Fruit fly (Drosophila melanogaster): ENCODE results near the gene Ip259.

Ip259 gene

dm6 chr2L:10418981-10419380, 10.8 kb downstream of the Ip259 start, which contains the start of gene RfC3 (continued):
- TF ChIP-seq scrt (GFP tag; optimal IDR thresholded peaks at IDR 0.05) (peak; percentile 90), chif (GFP tag; optimal IDR thresholded peaks at IDR 0.05) (no peak), CG2129 (GFP tag; IDR thresholded peaks at IDR 0.05; ENCODE audit: partially characterized antibody) (no peak), CG2678 (tag; optimal IDR thresholded peaks at IDR 0.05) (no peak), CG5180 (GFP tag; optimal IDR thresholded peaks at IDR 0.05) (no peak), grn (GFP tag; optimal IDR thresholded peaks at IDR 0.05) (no peak), CG33557 (GFP tag; optimal IDR thresholded peaks at IDR 0.05) (no peak), ara (GFP tag; IDR thresholded peaks at IDR 0.05) (no peak), Ets97D (GFP tag; optimal IDR thresholded peaks at IDR 0.05) (no peak), CG10366 (GFP tag; IDR thresholded peaks at IDR 0.05) (no peak), rib (GFP tag; IDR thresholded peaks at IDR 0.05) (0 out of 2 replicates have a peak, but pooled peaks have one; percentile 11), sna (GFP tag; IDR thresholded peaks at IDR 0.05; ENCODE audit: partially characterized antibody) (peak; percentile 79), CG16815 (GFP tag; optimal IDR thresholded peaks at IDR 0.05) (no peak), CG3407 (GFP tag; optimal IDR thresholded peaks at IDR 0.05) (no peak), CG10209 (GFP tag; optimal IDR thresholded peaks at IDR 0.05) (no peak), CG17361 (GFP tag; IDR thresholded peaks at IDR 0.05) (no peak), CG12236 (GFP tag; optimal IDR thresholded peaks at IDR 0.05) (no peak), slou (GFP tag; optimal IDR thresholded peaks at IDR 0.05) (no peak), wor (GFP tag; IDR thresholded peaks at IDR 0.05) (no peak), btn (GFP tag; optimal IDR thresholded peaks at IDR 0.05) (no peak), org-1 (GFP tag; optimal IDR thresholded peaks at IDR 0.05) (no peak), lmd (GFP tag; IDR thresholded peaks at IDR 0.05) (no peak), CG1647 (GFP tag; optimal IDR thresholded peaks at IDR 0.05) (no peak), jumu (GFP tag; optimal IDR thresholded peaks at IDR 0.05) (no peak), trem (tag; optimal IDR thresholded peaks at IDR 0.05) (peak; percentile 55), Atf-2 (GFP tag; optimal IDR thresholded peaks at IDR 0.05) (no peak), YL-1 (GFP tag; optimal IDR thresholded peaks at IDR 0.05) (peak; percentile 38), ap (GFP tag; IDR thresholded peaks at IDR 0.05) (no peak), Eip74EF (GFP tag; optimal IDR thresholded peaks at IDR 0.05) (no peak), CG6689 (GFP tag; IDR thresholded peaks at IDR 0.05) (no peak), Ssrp (tag; optimal IDR thresholded peaks at IDR 0.05) (no peak), CG6854 (GFP tag; optimal IDR thresholded peaks at IDR 0.05) (no peak), HLHmδ (GFP tag; optimal IDR thresholded peaks at IDR 0.05) (no peak), HLH4C (GFP tag; IDR thresholded peaks at IDR 0.05; ENCODE audit: partially characterized antibody) (peak; percentile 98), Jarid2 (GFP tag; optimal IDR thresholded peaks at IDR 0.05) (no peak), fru (optimal IDR thresholded peaks at IDR 0.05) (no peak), Abd-B (GFP tag; optimal IDR thresholded peaks at IDR 0.05) (no peak), CG9727 (GFP tag; optimal IDR thresholded peaks at IDR 0.05) (no peak), crp (GFP tag; optimal IDR thresholded peaks at IDR 0.05) (no peak), CG7372 (GFP tag; IDR thresholded peaks at IDR 0.05) (no peak), gsb-n (tag; optimal IDR thresholded peaks at IDR 0.05) (no peak), CG18764 (GFP tag; optimal IDR thresholded peaks at IDR 0.05) (no peak), zfh2 (GFP tag; optimal IDR thresholded peaks at IDR 0.05) (no peak), Taf1 (GFP tag; IDR thresholded peaks at IDR 0.05) (no peak), ro (GFP tag; IDR thresholded peaks at IDR 0.05) (no peak), CG15601 (tag; optimal IDR thresholded peaks at IDR 0.05) (no peak), Myb (GFP tag; optimal IDR thresholded peaks at IDR 0.05) (peak; percentile 85), sr (GFP tag; IDR thresholded peaks at IDR 0.05) (no peak), CG15073 (GFP tag; optimal IDR thresholded peaks at IDR 0.05) (no peak), cwo (GFP tag; optimal IDR thresholded peaks at IDR 0.05) (no peak), CG34422 (GFP tag; IDR thresholded peaks at IDR 0.05) (no peak), sug (tag; optimal IDR thresholded peaks at IDR 0.05) (peak; percentile 20)
